Worm (Caenorhabditis elegans) whole organism, young adult: ENCODE measurements around the gene panl-3.

Experiments
- B0261.1 ChIP-seq: sonication (generic microtip); optimal IDR thresholded peaks from 2 replicates; lab custom pipeline; 2016; ENCODE audit warnings: mild to moderate bottlenecking, missing genetic modification characterization, moderate library complexity, missing compliant biosample characterization
- F22D6.2 ChIP-seq: sonication (generic microtip); optimal IDR thresholded peaks from 2 replicates; lab custom pipeline; 2016; ENCODE audit warnings: mild to moderate bottlenecking, missing genetic modification characterization, missing compliant biosample characterization
- F23B12.7 ChIP-seq: sonication (generic microtip); optimal IDR thresholded peaks from 2 replicates; lab custom pipeline; 2017; ENCODE audit warnings: missing genetic modification characterization, mild to moderate bottlenecking, missing compliant biosample characterization, antibody characterized with exemption, moderate library complexity; ENCODE audit not compliant: insufficient read depth
- F33H1.4 ChIP-seq: fragments of 200-800 bp; sonication (Bioruptor generic); IDR thresholded peaks from 2 replicates; pipeline ENCODE4 v1.3.6; 2022; ENCODE audit warnings: missing genetic modification reagents, missing genetic modification characterization, missing compliant biosample characterization
- F37B4.10 ChIP-seq: fragments of 200-800 bp; sonication (Bioruptor generic); IDR thresholded peaks from 2 replicates; pipeline ENCODE4 v1.3.6; 2022; ENCODE audit warnings: missing genetic modification characterization, missing compliant biosample characterization
- F52B5.7 ChIP-seq: sonication (generic microtip); optimal IDR thresholded peaks from 2 replicates; lab custom pipeline; 2016; ENCODE audit warnings: mild to moderate bottlenecking, missing genetic modification characterization, missing compliant biosample characterization
- akir-1 ChIP-seq: fragments of 200-800 bp; sonication (Bioruptor generic); optimal IDR thresholded peaks from 2 replicates; lab custom pipeline; 2018; ENCODE audit warnings: mild to moderate bottlenecking, missing genetic modification characterization, moderate library complexity, missing compliant biosample characterization
- ama-1 ChIP-seq, 3 experiments: fragments of 150-350 bp in 1 of 3; sonication (generic microtip) in 2 of 3; optimal IDR thresholded peaks; 2 replicates each; lab custom pipeline; 2014 to 2018; ENCODE audit warnings: missing biosample characterization in 2 of 3, missing genetic modification characterization in 2 of 3, missing genetic modification reagents in 2 of 3
- athp-1 ChIP-seq: sonication (generic microtip); optimal IDR thresholded peaks from 2 replicates; lab custom pipeline; 2017; ENCODE audit warnings: mild to moderate bottlenecking, missing genetic modification characterization, missing compliant biosample characterization
- cebp-1 ChIP-seq, 2 experiments: fragments of 200-800 bp in 1 of 2; sonication (Bioruptor generic) in 1 of 2; sonication (generic microtip) in 1 of 2; IDR thresholded peaks in 1 of 2; optimal IDR thresholded peaks in 1 of 2; 2 replicates each; pipeline versions ENCODE4 v1.3.6 to Lab custom; 2017 to 2022; ENCODE audit warnings: missing compliant biosample characterization in 2 of 2, missing genetic modification characterization in 2 of 2, mild to moderate bottlenecking in 1 of 2, missing genetic modification reagents in 1 of 2, moderate library complexity in 1 of 2
- ceh-100 ChIP-seq: fragments of 200-800 bp; sonication (Bioruptor generic); IDR thresholded peaks from 2 replicates; pipeline ENCODE4 v1.3.6; 2022; ENCODE audit warnings: missing genetic modification reagents, missing genetic modification characterization, missing compliant biosample characterization
- ceh-91 ChIP-seq: fragments of 200-800 bp; sonication (Bioruptor generic); IDR thresholded peaks from 2 replicates; pipeline ENCODE4 v1.3.6; 2022; ENCODE audit warnings: missing genetic modification reagents, missing genetic modification characterization, missing compliant biosample characterization
- dpff-1 ChIP-seq: sonication (generic microtip); optimal IDR thresholded peaks from 2 replicates; lab custom pipeline; 2017; ENCODE audit warnings: mild to moderate bottlenecking, missing genetic modification characterization, missing compliant biosample characterization
- dpl-1 ChIP-seq: fragments of 150-350 bp; optimal IDR thresholded peaks from 2 replicates; lab custom pipeline; 2014; ENCODE audit warnings: missing biosample characterization, missing genetic modification reagents, missing genetic modification characterization
- efl-1 ChIP-seq: fragments of 150-350 bp; optimal IDR thresholded peaks from 2 replicates; lab custom pipeline; 2014; ENCODE audit warnings: missing biosample characterization, missing genetic modification reagents, missing genetic modification characterization
- egl-44 ChIP-seq: fragments of 200-800 bp; sonication (Bioruptor generic); IDR thresholded peaks from 2 replicates; pipeline ENCODE4 v1.3.6; 2022; ENCODE audit warnings: missing genetic modification reagents, missing genetic modification characterization, missing compliant biosample characterization
- him-1 ChIP-seq: sonication (generic microtip); optimal IDR thresholded peaks from 2 replicates; lab custom pipeline; 2016; ENCODE audit warnings: missing genotype, missing genetic modification reagents, missing genetic modification characterization, missing compliant biosample characterization
- hmg-1.2 ChIP-seq: fragments of 200-800 bp; sonication (Bioruptor generic); IDR thresholded peaks from 2 replicates; pipeline ENCODE4 v1.3.6; 2022; ENCODE audit warnings: missing genetic modification reagents, missing genetic modification characterization, missing compliant biosample characterization
- lag-1 ChIP-seq: fragments of 200-800 bp; sonication (Bioruptor generic); IDR thresholded peaks from 2 replicates; pipeline ENCODE4 v1.3.6; 2022; ENCODE audit warnings: missing genetic modification reagents, missing genetic modification characterization, missing compliant biosample characterization
- lin-35 ChIP-seq, 3 experiments: fragments of 150-350 bp in 2 of 3; sonication (generic microtip) in 1 of 3; optimal IDR thresholded peaks; 2 replicates each; lab custom pipeline; 2014 to 2018; ENCODE audit warnings: missing biosample characterization in 3 of 3, missing genetic modification characterization in 3 of 3, missing genetic modification reagents in 3 of 3
- lin-40 ChIP-seq: sonication (generic microtip); optimal IDR thresholded peaks from 2 replicates; lab custom pipeline; 2016; ENCODE audit warnings: missing genetic modification characterization, mild to moderate bottlenecking, missing compliant biosample characterization, missing genotype, missing genetic modification reagents
- lin-54 ChIP-seq: fragments of 200-800 bp; sonication (Bioruptor generic); optimal IDR thresholded peaks from 2 replicates; lab custom pipeline; 2018; ENCODE audit warnings: mild to moderate bottlenecking, missing genetic modification characterization, missing compliant biosample characterization
- lir-1 ChIP-seq: fragments of 200-800 bp; sonication (Bioruptor generic); conservative IDR thresholded peaks from 2 replicates; pipeline ENCODE4 v1.3.6; 2022; ENCODE audit warnings: missing genetic modification reagents, missing genetic modification characterization, missing compliant biosample characterization
- lsl-1 ChIP-seq: fragments of 200-800 bp; sonication (Bioruptor generic); optimal IDR thresholded peaks from 2 replicates; lab custom pipeline; 2018; ENCODE audit warnings: mild to moderate bottlenecking, missing genetic modification characterization, moderate library complexity, missing compliant biosample characterization
- madf-3 ChIP-seq: fragments of 200-800 bp; sonication (Bioruptor generic); IDR thresholded peaks from 2 replicates; pipeline ENCODE4 v1.3.6; 2022; ENCODE audit warnings: missing genetic modification reagents, missing genetic modification characterization, missing compliant biosample characterization
- madf-6 ChIP-seq: fragments of 200-800 bp; sonication (Bioruptor generic); IDR thresholded peaks from 2 replicates; pipeline ENCODE4 v1.3.6; 2022; ENCODE audit warnings: missing genetic modification reagents, missing genetic modification characterization, missing compliant biosample characterization
- mcd-1 ChIP-seq: fragments of 200-800 bp; sonication (Bioruptor generic); IDR thresholded peaks from 2 replicates; pipeline ENCODE4 v1.3.6; 2022; ENCODE audit warnings: missing genetic modification reagents, missing genetic modification characterization, missing compliant biosample characterization
- mel-28 ChIP-seq: sonication (generic microtip); optimal IDR thresholded peaks from 2 replicates; lab custom pipeline; 2016; ENCODE audit warnings: borderline replicate concordance, mild to moderate bottlenecking, missing genetic modification characterization, missing compliant biosample characterization
- nfya-2 ChIP-seq: fragments of 200-800 bp; sonication (Bioruptor generic); IDR thresholded peaks from 2 replicates; pipeline ENCODE4 v1.3.6; 2022; ENCODE audit warnings: missing genetic modification reagents, missing genetic modification characterization, missing compliant biosample characterization
- nhr-120 ChIP-seq: fragments of 200-800 bp; sonication (Bioruptor generic); IDR thresholded peaks from 2 replicates; pipeline ENCODE4 v1.3.6; 2022; ENCODE audit warnings: missing genetic modification characterization, missing compliant biosample characterization
- nhr-80 ChIP-seq: sonication (generic microtip); optimal IDR thresholded peaks from 2 replicates; lab custom pipeline; 2016; ENCODE audit warnings: missing genetic modification characterization, missing compliant biosample characterization
- sdz-38 ChIP-seq: sonication (generic microtip); optimal IDR thresholded peaks from 2 replicates; lab custom pipeline; 2016; ENCODE audit warnings: missing genotype, missing genetic modification characterization, missing compliant biosample characterization
- snpc-1.3 ChIP-seq: sonication (generic microtip); optimal IDR thresholded peaks from 2 replicates; lab custom pipeline; 2017; ENCODE audit warnings: missing genetic modification characterization, mild to moderate bottlenecking, missing compliant biosample characterization, antibody characterized with exemption, moderate library complexity, missing genotype, missing genetic modification reagents; ENCODE audit not compliant: insufficient read depth
- snpc-3.4 ChIP-seq: sonication (generic microtip); optimal IDR thresholded peaks from 2 replicates; lab custom pipeline; 2017; ENCODE audit warnings: missing genetic modification characterization, mild to moderate bottlenecking, missing compliant biosample characterization, antibody characterized with exemption, moderate library complexity, missing genotype, missing genetic modification reagents
- somi-1 ChIP-seq: fragments of 200-800 bp; sonication (Bioruptor generic); optimal IDR thresholded peaks from 2 replicates; lab custom pipeline; 2018; ENCODE audit warnings: mild to moderate bottlenecking, missing genetic modification characterization, missing compliant biosample characterization
- tbx-9 ChIP-seq: sonication (generic microtip); optimal IDR thresholded peaks from 2 replicates; lab custom pipeline; 2016; ENCODE audit warnings: borderline replicate concordance, missing genetic modification characterization, inconsistent platforms, missing compliant biosample characterization
- unc-62 ChIP-seq: fragments of 150-350 bp; optimal IDR thresholded peaks from 2 replicates; lab custom pipeline; 2014; ENCODE audit warnings: missing biosample characterization, missing genetic modification reagents, missing genetic modification characterization
- xnd-1 ChIP-seq: sonication (generic microtip); optimal IDR thresholded peaks from 2 replicates; lab custom pipeline; 2016; ENCODE audit warnings: missing genotype, missing genetic modification reagents, missing genetic modification characterization, missing compliant biosample characterization
- zfh-2 ChIP-seq: fragments of 200-800 bp; sonication (Bioruptor generic); conservative IDR thresholded peaks from 2 replicates; pipeline ENCODE4 v1.3.6; 2022; ENCODE audit warnings: missing genetic modification reagents, missing genetic modification characterization, missing compliant biosample characterization
- ztf-26 ChIP-seq: sonication (generic microtip); optimal IDR thresholded peaks from 2 replicates; lab custom pipeline; 2017; ENCODE audit warnings: missing genetic modification characterization, missing compliant biosample characterization
- ztf-6 ChIP-seq: fragments of 200-800 bp; sonication (Bioruptor generic); IDR thresholded peaks from 2 replicates; pipeline ENCODE4 v1.3.6; 2022; ENCODE audit warnings: missing genetic modification reagents, missing genetic modification characterization, missing compliant biosample characterization

Gene panl-3

ce11 chrIII:9772394-9772793 lies 46.5 kb upstream of the panl-3 start:
- TF ChIP-seq F22D6.2 (tag; lab: Kevin White, UChicago) (no peak), zfh-2 (GFP tag; lab: Robert Waterston, UW) (0 out of 2 replicates have a peak, but pooled peaks have one; percentile 26)
- TF ChIP-seq, all 124 proteins: peak for 1

- TF ChIP-seq ceh-100, result peak; percentile 94
- peak; percentile 86 for TF ChIP-seq efl-1 (GFP tag; lab: Kevin White, UChicago)
- TF ChIP-seq sdz-38 (tag; lab: Kevin White, UChicago), result no peak
- no peak for TF ChIP-seq unc-62 (GFP tag; lab: Kevin White, UChicago)
- peak; percentile 59; the same call in 1 of the 2 replicates for TF ChIP-seq mcd-1
- TF ChIP-seq F37B4.10 (GFP tag; lab: Robert Waterston, UW), result no peak
- TF ChIP-seq tbx-9 (tag; lab: Kevin White, UChicago), result no peak
- TF ChIP-seq egl-44 (GFP tag; lab: Robert Waterston, UW), result no peak
- 0 out of 2 replicates have a peak, but pooled peaks have one; percentile 13 for TF ChIP-seq madf-6
- peak; percentile 87 for TF ChIP-seq lin-54 (GFP tag; lab: Kevin White, UChicago)
- no peak for TF ChIP-seq lag-1 (GFP tag; lab: Robert Waterston, UW)
- 0 out of 2 replicates have a peak, but pooled peaks have one; percentile 36 for TF ChIP-seq F33H1.4 (GFP tag; lab: Robert Waterston, UW)
- peak; percentile 42 for TF ChIP-seq lsl-1 (GFP tag; lab: Kevin White, UChicago)
- TF ChIP-seq him-1 (tag; lab: Kevin White, UChicago), result peak; percentile 40
- no peak for TF ChIP-seq nhr-120
- peak in 1 of 3 experiments; percentile 38 for TF ChIP-seq lin-35 (GFP tag; optimal IDR thresholded peaks at IDR 0.05; lab: Kevin White, UChicago)
- TF ChIP-seq madf-3 (GFP tag; lab: Robert Waterston, UW), result no peak
- no peak for TF ChIP-seq mel-28 (tag; lab: Kevin White, UChicago)
- no peak for TF ChIP-seq ama-1 (optimal IDR thresholded peaks at IDR 0.05; lab: Kevin White, UChicago)
- no peak for TF ChIP-seq ama-1 (GFP tag; optimal IDR thresholded peaks at IDR 0.05; lab: Kevin White, UChicago)
- TF ChIP-seq xnd-1 (tag; lab: Kevin White, UChicago), result no peak
- TF ChIP-seq lir-1 (GFP tag; lab: Robert Waterston, UW), result 0 out of 2 replicates have a peak, but pooled peaks have one; percentile 16
- 0 out of 2 replicates have a peak, but pooled peaks have one; percentile 14 for TF ChIP-seq ceh-91 (GFP tag; lab: Robert Waterston, UW)
- TF ChIP-seq dpl-1 (GFP tag; lab: Kevin White, UChicago), result peak; percentile 38
Observed at ce11 chrIII:9775916-9776315, 42.9 kb upstream of the panl-3 start.

ce11 chrIII:9776323-9776722 lies 42.5 kb upstream of the panl-3 start, which contains the start of gene usp-46:
Gene usp-46, plus strand, starts transcription at chrIII:9776623.
- TF ChIP-seq him-1 (tag; lab: Kevin White, UChicago) (no peak), dpff-1 (tag; lab: Kevin White, UChicago) (no peak), hmg-1.2 (GFP tag; lab: Robert Waterston, UW) (peak; percentile 29; the same call in 1 of the 2 replicates)
- TF ChIP-seq, all 124 proteins: peak for 1

DNA sequence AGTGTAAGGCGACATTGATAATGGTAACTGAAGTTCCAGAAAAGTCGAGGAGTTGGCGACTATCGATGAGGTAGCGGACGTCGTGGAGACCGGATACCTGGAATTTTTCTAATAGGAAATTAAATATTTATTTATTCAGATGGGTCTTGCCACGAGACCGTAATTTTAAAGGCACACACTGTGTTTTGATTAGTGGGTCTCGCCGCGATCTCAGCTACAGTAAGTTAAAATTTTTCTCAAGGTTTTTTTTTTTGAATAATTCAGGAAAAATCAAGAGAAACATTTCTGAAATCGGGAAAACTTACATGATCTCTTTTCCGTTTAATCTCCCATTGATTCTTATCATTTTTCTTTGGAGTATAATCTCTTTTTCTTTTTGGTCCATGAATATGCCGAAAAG lies 39.8 kb upstream of the panl-3 start:
- TF ChIP-seq ama-1 (optimal IDR thresholded peaks at IDR 0.05; lab: Kevin White, UChicago) (no peak), ama-1 (GFP tag; optimal IDR thresholded peaks at IDR 0.05; lab: Kevin White, UChicago) (no peak), F33H1.4 (GFP tag; lab: Robert Waterston, UW) (peak; percentile 55; the same call in 1 of the 2 replicates), xnd-1 (tag; lab: Kevin White, UChicago) (peak; percentile 19), mel-28 (tag; lab: Kevin White, UChicago) (no peak), somi-1 (GFP tag; lab: Kevin White, UChicago) (no peak), akir-1 (GFP tag; lab: Kevin White, UChicago) (no peak), ztf-26 (no peak), lin-40 (no peak), nhr-80 (tag; lab: Kevin White, UChicago) (no peak), madf-3 (GFP tag; lab: Robert Waterston, UW) (0 out of 2 replicates have a peak, but pooled peaks have one; percentile 53), cebp-1 (GFP tag; IDR thresholded peaks at IDR 0.05; lab: Robert Waterston, UW) (no peak), cebp-1 (tag; optimal IDR thresholded peaks at IDR 0.05; lab: Kevin White, UChicago) (no peak), ztf-6 (GFP tag; lab: Robert Waterston, UW) (no peak), F52B5.7 (tag; lab: Kevin White, UChicago) (no peak), snpc-1.3 (tag; lab: Kevin White, UChicago) (no peak), B0261.1 (tag; lab: Kevin White, UChicago) (no peak), F23B12.7 (tag; lab: Kevin White, UChicago) (no peak), nfya-2 (GFP tag; lab: Robert Waterston, UW) (no peak), athp-1 (tag; lab: Kevin White, UChicago) (no peak), snpc-3.4 (no peak)
